Fruit fly (Drosophila melanogaster) whole organism, adult: ENCODE results near the gene RpS15Aa.

Experiments
- CG11617 ChIP-seq: fragments of 200-800 bp; sonication (Bioruptor generic); optimal IDR thresholded peaks from 2 replicates; lab custom pipeline; 2017; ENCODE audit warnings: mild to moderate bottlenecking, missing biosample characterization, missing genetic modification reagents, missing genetic modification characterization
- CG12768 ChIP-seq: fragments of 200-800 bp; sonication (Bioruptor generic); optimal IDR thresholded peaks from 2 replicates; lab custom pipeline; 2017; ENCODE audit warnings: missing biosample characterization, missing genetic modification characterization, mild to moderate bottlenecking, moderate library complexity, missing genetic modification reagents
- CG1620 ChIP-seq: fragments of 200-800 bp; sonication (Bioruptor generic); optimal IDR thresholded peaks from 2 replicates; lab custom pipeline; 2016; ENCODE audit warnings: missing biosample characterization, missing genetic modification characterization
- CG7101 ChIP-seq: fragments of 200-800 bp; sonication (Bioruptor generic); optimal IDR thresholded peaks from 2 replicates; lab custom pipeline; 2018; ENCODE audit warnings: missing biosample characterization, mild to moderate bottlenecking, missing genetic modification characterization, moderate library complexity
- Crg-1 ChIP-seq: fragments of 200-800 bp; sonication (Bioruptor generic); optimal IDR thresholded peaks from 2 replicates; lab custom pipeline; 2016; ENCODE audit warnings: missing biosample characterization, missing genetic modification characterization
- Hr96 ChIP-seq: fragments of 200-800 bp; sonication (Bioruptor generic); optimal IDR thresholded peaks from 2 replicates; lab custom pipeline; 2016; ENCODE audit warnings: missing biosample characterization, missing genetic modification characterization
- Mnt ChIP-seq: fragments of 200-800 bp; sonication (Bioruptor generic); optimal IDR thresholded peaks from 2 replicates; lab custom pipeline; 2016; ENCODE audit warnings: missing biosample characterization, mild to moderate bottlenecking, missing genetic modification characterization
- cnc ChIP-seq, 2 experiments: fragments of >200 bp; optimal IDR thresholded peaks; 2 replicates each; lab custom pipeline; 2017
- kay ChIP-seq: fragments of 200-800 bp; sonication (Bioruptor generic); peaks from one replicate; lab custom pipeline; 2016; ENCODE audit warnings: missing biosample characterization, missing genetic modification characterization, borderline replicate concordance
- pad ChIP-seq: fragments of 200-800 bp; sonication (Bioruptor generic); optimal IDR thresholded peaks from 3 replicates; lab custom pipeline; 2017; ENCODE audit warnings: missing biosample characterization, missing genetic modification characterization, mild to moderate bottlenecking, moderate library complexity, missing genetic modification reagents
- toe ChIP-seq: fragments of 200-800 bp; sonication (Bioruptor generic); optimal IDR thresholded peaks from 2 replicates; lab custom pipeline; 2016; ENCODE audit warnings: missing biosample characterization, missing genetic modification characterization

DNA sequence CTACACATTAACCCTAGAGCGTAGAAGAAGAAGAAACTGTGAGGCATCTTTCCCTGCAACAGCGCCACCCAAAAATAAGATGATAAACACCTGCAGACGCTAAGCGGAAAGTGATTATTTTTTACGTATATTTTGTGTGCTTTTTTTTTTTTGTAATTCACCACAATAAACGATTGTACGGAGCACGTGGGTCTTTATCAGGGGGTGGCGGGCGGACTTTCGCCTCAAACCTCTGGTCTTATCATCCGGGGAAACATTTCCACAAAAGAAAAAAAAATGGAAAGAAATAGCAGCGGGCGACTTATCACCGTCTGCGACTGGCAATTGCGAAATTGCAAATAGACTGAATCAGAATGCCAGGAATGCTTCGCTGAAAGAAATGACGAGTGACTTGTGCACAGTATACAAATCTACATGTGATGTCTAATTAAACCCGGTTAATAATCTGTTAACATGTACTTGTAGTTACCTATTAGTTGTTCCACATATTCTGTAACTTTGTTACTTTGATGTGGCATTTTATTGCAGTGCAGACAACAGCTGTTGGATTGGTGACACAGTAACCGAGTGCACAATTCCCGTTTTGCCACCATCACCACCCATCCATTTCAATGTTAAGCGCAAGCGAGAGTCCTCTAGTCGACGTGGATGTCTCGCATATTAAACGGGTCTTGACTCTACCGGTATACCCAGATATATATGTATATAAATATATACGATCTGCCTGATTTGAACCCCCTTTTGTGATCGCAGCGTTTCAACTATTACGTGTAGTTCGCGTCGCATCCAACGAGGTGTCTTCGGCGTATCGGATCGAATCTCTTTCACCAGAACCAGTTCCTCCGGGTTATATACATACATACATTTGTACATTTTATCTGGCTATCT, 5.4 kb downstream of the RpS15Aa start:
- TF ChIP-seq CG7101 (peak; percentile 84), CG11617 (GFP tag; lab: Kevin White, UChicago) (peak; percentile 62), Hr96 (GFP tag; lab: Kevin White, UChicago) (peak; percentile 56), kay (GFP tag; lab: Kevin White, UChicago) (peak; percentile 92), toe (GFP tag; lab: Kevin White, UChicago) (no peak), CG12768 (GFP tag; lab: Kevin White, UChicago) (peak; percentile 55), cnc (optimal IDR thresholded peaks at IDR 0.05; lab: Kevin White, UChicago) (no peak), Crg-1 (GFP tag; lab: Kevin White, UChicago) (peak; percentile 62), pad (GFP tag; lab: Kevin White, UChicago) (peak; percentile 50), CG1620 (no peak), Mnt (GFP tag; lab: Kevin White, UChicago) (peak; percentile 93)
